Fruit fly (Drosophila melanogaster): ENCODE data around the gene hep.

hep gene

dm6 chrX:13089920-13090655 is at the start of gene hep (continued):
- TF ChIP-seq Med (GFP tag): peak; percentile 17
- no peak for TF ChIP-seq sug (tag; optimal IDR thresholded peaks at IDR 0.05)
- no peak for TF ChIP-seq Mad (GFP tag; optimal IDR thresholded peaks at IDR 0.05)
- no peak for TF ChIP-seq ind (GFP tag; optimal IDR thresholded peaks at IDR 0.05)
- TF ChIP-seq schlank (tag; optimal IDR thresholded peaks at IDR 0.05): no peak
- TF ChIP-seq ems (GFP tag; optimal IDR thresholded peaks at IDR 0.05): no peak
- peak; percentile 81 for TF ChIP-seq tna (GFP tag; IDR thresholded peaks at IDR 0.05; ENCODE audit: partially characterized antibody)
- no peak for TF ChIP-seq Jarid2 (GFP tag; optimal IDR thresholded peaks at IDR 0.05)
- no peak for TF ChIP-seq CG32767 (GFP tag; IDR thresholded peaks at IDR 0.05)
- peak; percentile 81 for TF ChIP-seq crol (GFP tag; IDR thresholded peaks at IDR 0.05)
- TF ChIP-seq CG15073 (GFP tag; optimal IDR thresholded peaks at IDR 0.05): no peak
- no peak for TF ChIP-seq CG7839 (tag; optimal IDR thresholded peaks at IDR 0.05)
- TF ChIP-seq CG8290 (GFP tag; optimal IDR thresholded peaks at IDR 0.05): no peak
- TF ChIP-seq CG8290 (tag; optimal IDR thresholded peaks at IDR 0.05): peak in 1 of 2 experiments; percentile 37
- TF ChIP-seq CG4617 (GFP tag; optimal IDR thresholded peaks at IDR 0.05; ENCODE audit: borderline replicate concordance): peak; percentile 82
- peak; percentile 83 for TF ChIP-seq MESR4 (GFP tag; optimal IDR thresholded peaks at IDR 0.05)
- TF ChIP-seq CG18476 (GFP tag; optimal IDR thresholded peaks at IDR 0.05): no peak
- no peak for TF ChIP-seq CG2889 (GFP tag; IDR thresholded peaks at IDR 0.05)
- TF ChIP-seq HLH3B (GFP tag; IDR thresholded peaks at IDR 0.05): no peak
- no peak for TF ChIP-seq mam (GFP tag; optimal IDR thresholded peaks at IDR 0.05)
- TF ChIP-seq Hmr (GFP tag; optimal IDR thresholded peaks at IDR 0.05): no peak
- no peak for TF ChIP-seq Camta (GFP tag; optimal IDR thresholded peaks at IDR 0.05)
- no peak for TF ChIP-seq chm (GFP tag; IDR thresholded peaks at IDR 0.05)
- TF ChIP-seq CG8478 (optimal IDR thresholded peaks at IDR 0.05): peak; percentile 87
- no peak for TF ChIP-seq CG31224 (GFP tag; IDR thresholded peaks at IDR 0.05)
- TF ChIP-seq CG7745 (tag; optimal IDR thresholded peaks at IDR 0.05): no peak
- TF ChIP-seq gro (GFP tag; optimal IDR thresholded peaks at IDR 0.05): no peak
- TF ChIP-seq CG11093 (GFP tag; IDR thresholded peaks at IDR 0.05): no peak
- TF ChIP-seq nerfin-1 (tag; optimal IDR thresholded peaks at IDR 0.05): no peak
- peak; percentile 35 for TF ChIP-seq nom (GFP tag; optimal IDR thresholded peaks at IDR 0.05)
- no peak for TF ChIP-seq nmo (GFP tag; optimal IDR thresholded peaks at IDR 0.05)
- no peak for TF ChIP-seq Sox102F (GFP tag; optimal IDR thresholded peaks at IDR 0.05)
- TF ChIP-seq CG3407 (GFP tag; optimal IDR thresholded peaks at IDR 0.05): no peak
- peak; percentile 95 for TF ChIP-seq chinmo (GFP tag; IDR thresholded peaks at IDR 0.05; ENCODE audit: partially characterized antibody)
- peak; percentile 36 for TF ChIP-seq pzg (GFP tag; optimal IDR thresholded peaks at IDR 0.05)
- TF ChIP-seq Deaf1 (tag; optimal IDR thresholded peaks at IDR 0.05): no peak
- no peak for TF ChIP-seq Dip2 (GFP tag; IDR thresholded peaks at IDR 0.05)
- no peak for TF ChIP-seq tap (tag; optimal IDR thresholded peaks at IDR 0.05)
- no peak for TF ChIP-seq rib (GFP tag; IDR thresholded peaks at IDR 0.05)
- peak; percentile 1 for TF ChIP-seq HmgZ (tag; optimal IDR thresholded peaks at IDR 0.05)
- peak; percentile 89 for TF ChIP-seq CG4360 (GFP tag; IDR thresholded peaks at IDR 0.05)
- TF ChIP-seq luna (GFP tag; optimal IDR thresholded peaks at IDR 0.05): no peak
- peak; percentile 82 for TF ChIP-seq Sry-δ (GFP tag; optimal IDR thresholded peaks at IDR 0.05)
- no peak for TF ChIP-seq lola (GFP tag; optimal IDR thresholded peaks at IDR 0.05)
- peak; percentile 92 for TF ChIP-seq CG6791 (GFP tag; IDR thresholded peaks at IDR 0.05; ENCODE audit: partially characterized antibody)
- TF ChIP-seq GATAe (GFP tag; conservative IDR thresholded peaks at IDR 0.05): no peak
- no peak for TF ChIP-seq CG32772 (GFP tag; IDR thresholded peaks at IDR 0.05)
- TF ChIP-seq cad (GFP tag; optimal IDR thresholded peaks at IDR 0.05): no peak
- TF ChIP-seq HLH54F (GFP tag; optimal IDR thresholded peaks at IDR 0.05): no peak
- TF ChIP-seq trh (GFP tag; optimal IDR thresholded peaks at IDR 0.05): no peak
- TF ChIP-seq HLH4C (GFP tag; IDR thresholded peaks at IDR 0.05; ENCODE audit: partially characterized antibody): peak; percentile 86

All from whole organism, embryonic.